Fruit fly (Drosophila melanogaster) whole organism, larva: ENCODE data around the gene CG13123.

Experiments used
- noc ChIP-seq: fragments of 200-800 bp; sonication (Bioruptor generic); optimal IDR thresholded peaks from 3 replicates; lab custom pipeline; 2019; ENCODE audit warnings: missing biosample characterization, mild to moderate bottlenecking, missing genetic modification characterization, moderate library complexity

Gene CG13123

dm6 chr2L:9758856-9759255 lies 34.1 kb downstream of the CG13123 start:
- no peak for TF ChIP-seq noc

dm6 chr2L:9757990-9758814 lies 34.7 kb downstream of the CG13123 start, which contains the start of gene zf30C:
Gene zf30C (plus strand): TSS chr2L:9758342.
- TF ChIP-seq noc = peak; percentile 61

dm6 chr2L:9754817-9755216 lies 38.1 kb downstream of the CG13123 start:
- TF ChIP-seq noc = no peak

dm6 chr2L:9753357-9753756 lies 39.5 kb downstream of the CG13123 start:
- TF ChIP-seq noc = no peak

- no peak for TF ChIP-seq noc
These were observed 43.2 kb downstream of the CG13123 start, which contains the start of gene Cyp4e3 for dm6 chr2L:9749745-9750144. Gene Cyp4e3 (minus strand): TSS chr2L:9750071.

DNA sequence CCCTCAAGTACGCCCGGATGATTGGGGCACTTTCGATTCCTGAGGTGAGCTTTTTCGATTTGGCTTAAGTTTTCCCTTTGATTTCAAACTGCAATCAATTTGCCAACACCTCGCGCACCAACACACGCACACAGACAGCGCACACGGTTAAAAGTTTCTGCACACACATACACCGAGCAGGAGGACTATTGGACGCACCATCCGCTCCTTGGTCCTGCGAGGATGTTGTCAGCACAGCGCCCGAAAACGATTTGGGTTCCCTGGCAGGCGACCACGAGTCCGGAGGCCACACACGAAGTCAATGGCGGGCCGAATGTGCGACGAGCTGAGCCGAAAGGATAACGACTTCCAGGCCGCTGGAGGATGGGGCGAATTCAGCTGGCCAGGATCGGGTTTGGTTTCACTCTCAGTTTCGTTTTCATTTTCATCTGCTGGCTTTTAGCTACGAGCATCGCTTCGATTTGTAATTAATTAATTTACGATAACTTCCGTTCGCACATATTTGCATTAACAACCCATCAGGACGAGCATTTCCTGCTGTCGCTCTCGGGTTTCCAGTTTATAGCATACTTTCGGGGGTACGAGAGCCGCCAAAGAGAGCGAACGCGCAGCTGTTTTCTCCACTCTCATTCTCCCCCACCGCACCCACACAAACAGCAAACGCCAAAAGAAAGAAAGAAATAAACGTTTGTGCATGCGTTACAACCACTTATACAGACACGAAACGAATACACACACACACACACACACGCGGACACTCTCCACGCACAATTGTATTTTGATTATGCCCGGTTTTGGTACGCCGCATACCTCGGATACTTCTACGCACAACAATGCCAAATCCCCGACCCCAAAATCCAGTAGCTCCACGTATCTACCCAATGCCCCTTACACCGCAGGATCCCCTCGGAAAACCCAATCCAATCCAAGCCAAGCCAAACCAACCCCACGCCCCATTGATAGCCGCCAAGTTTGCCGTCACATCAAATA lies 46.4 kb downstream of the CG13123 start, which contains the start of gene Nckx30C:
Nckx30C (minus strand) TSS at position 260 of the 990 bp plus-strand sequence.
- TF ChIP-seq noc = no peak

- TF ChIP-seq noc = no peak
These were observed 48.3 kb downstream of the CG13123 start for dm6 chr2L:9744634-9745033.

dm6 chr2L:9743823-9744222 lies 49.1 kb downstream of the CG13123 start:
- TF ChIP-seq noc = no peak
